Worm (Caenorhabditis elegans) whole organism, L1 larva: ENCODE measurements around the gene srbc-31.

Experiments used
- C04F5.9 ChIP-seq: sonication (generic microtip); optimal IDR thresholded peaks from 2 replicates; lab custom pipeline; 2016; ENCODE audit warnings: missing genetic modification characterization, missing compliant biosample characterization
- aha-1 ChIP-seq: fragments of 150-350 bp; optimal IDR thresholded peaks from 2 replicates; lab custom pipeline; 2014; ENCODE audit warnings: missing biosample characterization, missing genetic modification characterization
- alr-1 ChIP-seq: fragments of 200-800 bp; sonication (Bioruptor generic); optimal IDR thresholded peaks from 2 replicates; lab custom pipeline; 2018; ENCODE audit warnings: borderline replicate concordance, mild to moderate bottlenecking, missing genetic modification characterization, missing compliant biosample characterization
- ceh-90 ChIP-seq: sonication (generic microtip); optimal IDR thresholded peaks from 2 replicates; lab custom pipeline; 2016; ENCODE audit warnings: missing genetic modification characterization, missing compliant biosample characterization
- efl-1 ChIP-seq, 4 experiments: fragments of 150-350 bp; optimal IDR thresholded peaks in 3 of 4; peaks in 1 of 4; 1 replicate in 1 of 4; 2 replicates in 3 of 4; lab custom pipeline; 2014; ENCODE audit warnings: missing biosample characterization in 2 of 4, missing genetic modification characterization in 2 of 4, missing genetic modification reagents in 2 of 4
- egl-27 ChIP-seq, 2 experiments: fragments of 150-350 bp in 1 of 2; sonication (generic microtip); optimal IDR thresholded peaks; 3 replicates each; lab custom pipeline; 2017 to 2018; ENCODE audit warnings: missing biosample characterization in 2 of 2, missing genetic modification characterization in 2 of 2, missing genetic modification reagents in 2 of 2
- fkh-10 ChIP-seq: sonication (generic microtip); optimal IDR thresholded peaks from 2 replicates; lab custom pipeline; 2017; ENCODE audit warnings: missing biosample characterization, missing genetic modification reagents, missing genetic modification characterization
- fkh-8 ChIP-seq: sonication (generic microtip); optimal IDR thresholded peaks from 2 replicates; lab custom pipeline; 2016; ENCODE audit warnings: mild to moderate bottlenecking, missing genetic modification characterization, missing compliant biosample characterization
- fos-1 ChIP-seq: fragments of 150-350 bp; optimal IDR thresholded peaks from 2 replicates; lab custom pipeline; 2014; ENCODE audit warnings: missing biosample characterization, missing genetic modification characterization
- grh-1 ChIP-seq: fragments of 200-800 bp; sonication (Bioruptor generic); IDR thresholded peaks from 2 replicates; pipeline ENCODE4 v1.3.6; 2022; ENCODE audit warnings: missing genetic modification reagents, missing genetic modification characterization, missing compliant biosample characterization
- hlh-4 ChIP-seq: sonication (generic microtip); optimal IDR thresholded peaks from 2 replicates; lab custom pipeline; 2016; ENCODE audit warnings: mild to moderate bottlenecking, missing genetic modification characterization, missing compliant biosample characterization
- irx-1 ChIP-seq: sonication (generic microtip); optimal IDR thresholded peaks from 2 replicates; lab custom pipeline; 2016; ENCODE audit warnings: missing genetic modification characterization, missing compliant biosample characterization
- isw-1 ChIP-seq: fragments of 200-800 bp; sonication (Bioruptor generic); IDR thresholded peaks from 2 replicates; pipeline ENCODE4 v1.3.6; 2022; ENCODE audit warnings: missing genetic modification characterization, missing compliant biosample characterization
- jun-1 ChIP-seq: fragments of 150-350 bp; optimal IDR thresholded peaks from 2 replicates; lab custom pipeline; 2014; ENCODE audit warnings: missing biosample characterization, missing genetic modification reagents, missing genetic modification characterization
- lin-13 ChIP-seq: fragments of 150-350 bp; optimal IDR thresholded peaks from 2 replicates; lab custom pipeline; 2014; ENCODE audit warnings: missing biosample characterization, missing genetic modification reagents, missing genetic modification characterization
- lin-14 ChIP-seq: fragments of 200-800 bp; sonication (Bioruptor generic); optimal IDR thresholded peaks from 2 replicates; lab custom pipeline; 2018; ENCODE audit warnings: mild to moderate bottlenecking, missing genetic modification characterization, moderate library complexity, missing compliant biosample characterization
- lin-15B ChIP-seq: fragments of 150-350 bp; sonication (generic microtip); optimal IDR thresholded peaks from 3 replicates; lab custom pipeline; 2014; ENCODE audit warnings: missing biosample characterization, missing genetic modification characterization
- lir-3 ChIP-seq: sonication (generic microtip); optimal IDR thresholded peaks from 2 replicates; lab custom pipeline; 2016; ENCODE audit warnings: mild to moderate bottlenecking, missing genetic modification characterization, moderate library complexity, missing compliant biosample characterization; ENCODE audit not compliant: poor library complexity
- nhr-12 ChIP-seq: sonication (generic microtip); optimal IDR thresholded peaks from 2 replicates; lab custom pipeline; 2017; ENCODE audit warnings: missing biosample characterization, missing genetic modification characterization
- nhr-28 ChIP-seq: fragments of 150-350 bp; optimal IDR thresholded peaks from 2 replicates; lab custom pipeline; 2014; ENCODE audit warnings: missing biosample characterization, missing genetic modification characterization
- nhr-76 ChIP-seq: sonication (generic microtip); optimal IDR thresholded peaks from 2 replicates; lab custom pipeline; 2017; ENCODE audit warnings: missing biosample characterization, missing genetic modification characterization
- nhr-85 ChIP-seq: sonication (generic microtip); peaks from one replicate; lab custom pipeline; 2016; ENCODE audit warnings: missing genetic modification characterization, inconsistent platforms, missing compliant biosample characterization
- nhr-90 ChIP-seq: sonication (generic microtip); optimal IDR thresholded peaks from 2 replicates; lab custom pipeline; 2016; ENCODE audit warnings: mild to moderate bottlenecking, missing genetic modification characterization, missing compliant biosample characterization; ENCODE audit not compliant: poor library complexity
- skn-1 ChIP-seq: fragments of 150-350 bp; optimal IDR thresholded peaks from 2 replicates; lab custom pipeline; 2014; ENCODE audit warnings: missing biosample characterization, missing genetic modification characterization
- snu-23 ChIP-seq: sonication (generic microtip); optimal IDR thresholded peaks from 2 replicates; lab custom pipeline; 2016; ENCODE audit warnings: missing genetic modification characterization, missing compliant biosample characterization
- sox-4 ChIP-seq: sonication (generic microtip); optimal IDR thresholded peaks from 2 replicates; lab custom pipeline; 2016; ENCODE audit warnings: missing genetic modification characterization, missing compliant biosample characterization
- swsn-7 ChIP-seq: sonication (generic microtip); optimal IDR thresholded peaks from 2 replicates; lab custom pipeline; 2016; ENCODE audit warnings: missing genetic modification characterization, missing compliant biosample characterization
- tbx-2 ChIP-seq: sonication (generic microtip); optimal IDR thresholded peaks from 2 replicates; lab custom pipeline; 2016; ENCODE audit warnings: missing genetic modification characterization, missing compliant biosample characterization
- unc-130 ChIP-seq: fragments of 150-350 bp; optimal IDR thresholded peaks from 2 replicates; lab custom pipeline; 2017; ENCODE audit warnings: missing biosample characterization, missing genetic modification characterization, inconsistent platforms
- unc-30 ChIP-seq: sonication (generic microtip); optimal IDR thresholded peaks from 2 replicates; lab custom pipeline; 2017; ENCODE audit warnings: missing biosample characterization, missing genetic modification characterization
- unc-62 ChIP-seq: fragments of 150-350 bp; optimal IDR thresholded peaks from 2 replicates; lab custom pipeline; 2014; ENCODE audit warnings: missing biosample characterization, missing genetic modification reagents, missing genetic modification characterization
- unc-98 ChIP-seq: fragments of 200-800 bp; sonication (Bioruptor generic); IDR thresholded peaks from 2 replicates; pipeline ENCODE4 v1.3.6; 2022; ENCODE audit warnings: missing genetic modification characterization, missing compliant biosample characterization
- vab-15 ChIP-seq: sonication (generic microtip); optimal IDR thresholded peaks from 2 replicates; lab custom pipeline; 2017; ENCODE audit warnings: missing genotype, mild to moderate bottlenecking, missing genetic modification characterization, missing compliant biosample characterization
- ztf-4 ChIP-seq: fragments of 150-350 bp; optimal IDR thresholded peaks from 2 replicates; lab custom pipeline; 2014; ENCODE audit warnings: missing biosample characterization, missing genetic modification characterization

The srbc-31 gene

DNA sequence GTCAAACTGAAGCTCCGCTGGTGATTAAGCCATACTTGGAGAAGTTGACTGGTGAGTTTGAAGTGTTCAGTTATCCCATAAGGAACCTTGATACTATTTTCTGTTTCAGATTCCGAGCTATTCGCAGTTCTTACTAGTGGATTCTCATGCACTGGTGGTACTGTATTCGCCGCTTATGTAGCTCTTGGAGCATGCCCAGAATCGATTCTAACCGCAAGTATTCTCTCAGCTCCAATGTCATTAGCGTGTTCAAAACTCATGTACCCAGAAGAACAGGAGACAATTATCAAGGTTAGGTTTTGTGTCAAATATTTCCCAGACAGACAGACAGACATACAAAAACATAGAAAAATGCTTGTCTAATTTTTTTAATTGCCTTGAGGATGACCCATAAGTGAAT lies 12.5 kb downstream of the srbc-31 start:
- no peak for TF ChIP-seq efl-1 (optimal IDR thresholded peaks at IDR 0.05; lab: Kevin White, UChicago)
- TF ChIP-seq efl-1 (GFP tag; optimal IDR thresholded peaks at IDR 0.05 in 1 of 2; lab: Kevin White, UChicago): no peak
- TF ChIP-seq sox-4: no peak
- no peak for TF ChIP-seq ceh-90 (tag; lab: Kevin White, UChicago)
- no peak for TF ChIP-seq unc-130 (tag; lab: Kevin White, UChicago)

DNA sequence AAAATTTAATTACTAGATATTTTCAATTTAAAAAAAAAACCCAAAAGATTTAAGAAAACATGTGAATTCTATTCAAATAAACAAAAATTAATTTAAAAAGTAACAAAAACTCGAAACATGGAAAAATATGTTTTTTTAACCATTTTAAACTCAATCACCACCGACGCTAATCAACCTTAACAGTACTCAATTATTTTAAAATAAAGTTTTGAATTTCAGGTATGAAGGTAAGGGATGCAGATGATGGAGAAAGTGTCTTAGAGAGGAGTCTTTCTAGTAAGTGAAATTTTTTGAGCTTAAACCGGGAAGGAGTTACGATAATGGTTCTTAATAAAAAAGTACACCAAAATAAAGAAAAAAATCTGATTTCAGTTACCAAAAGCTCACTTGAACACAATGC lies 13.9 kb downstream of the srbc-31 start, which contains the start of gene slc-28.1:
Gene slc-28.1 (plus strand): TSS at position 301 of the 400 bp plus-strand sequence.
- TF ChIP-seq C04F5.9 (tag; lab: Kevin White, UChicago) (no peak), efl-1 (optimal IDR thresholded peaks at IDR 0.05; lab: Kevin White, UChicago) (no peak), efl-1 (GFP tag; optimal IDR thresholded peaks at IDR 0.05 in 1 of 2; lab: Kevin White, UChicago) (peak in 1 of 2 experiments; percentile 34)
- TF ChIP-seq, all 84 proteins: peak for 1

DNA sequence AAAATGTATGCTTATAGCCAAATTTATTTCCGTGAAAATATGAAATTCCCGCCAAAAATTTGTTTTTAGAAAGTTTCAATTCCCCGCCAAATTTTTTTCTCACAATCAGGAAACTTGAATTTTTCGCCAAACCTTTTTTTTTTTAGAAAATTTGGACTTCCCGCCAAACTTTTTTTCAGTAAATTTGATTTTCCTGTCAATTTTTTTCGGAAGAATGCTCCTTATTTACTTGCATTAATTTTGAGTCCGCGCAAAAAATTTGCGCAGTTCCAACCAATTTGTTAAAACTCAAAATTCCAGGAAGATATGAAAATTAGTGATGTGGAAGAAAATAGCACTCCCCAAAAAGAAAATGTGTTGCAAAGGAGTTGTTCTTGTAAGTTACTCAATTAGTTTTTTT lies 17.5 kb downstream of the srbc-31 start, which contains the start of gene slc-28.2:
Gene slc-28.2 (plus strand): TSS at position 301 of the 400 bp plus-strand sequence.
- TF ChIP-seq lin-14: no peak
- no peak for TF ChIP-seq tbx-2 (tag; lab: Kevin White, UChicago)
- TF ChIP-seq aha-1: no peak
- TF ChIP-seq hlh-4: no peak
- TF ChIP-seq alr-1 (tag; lab: Kevin White, UChicago): no peak
- no peak for TF ChIP-seq lir-3 (tag; lab: Kevin White, UChicago)
- no peak for TF ChIP-seq lin-13 (GFP tag; lab: Kevin White, UChicago)

DNA sequence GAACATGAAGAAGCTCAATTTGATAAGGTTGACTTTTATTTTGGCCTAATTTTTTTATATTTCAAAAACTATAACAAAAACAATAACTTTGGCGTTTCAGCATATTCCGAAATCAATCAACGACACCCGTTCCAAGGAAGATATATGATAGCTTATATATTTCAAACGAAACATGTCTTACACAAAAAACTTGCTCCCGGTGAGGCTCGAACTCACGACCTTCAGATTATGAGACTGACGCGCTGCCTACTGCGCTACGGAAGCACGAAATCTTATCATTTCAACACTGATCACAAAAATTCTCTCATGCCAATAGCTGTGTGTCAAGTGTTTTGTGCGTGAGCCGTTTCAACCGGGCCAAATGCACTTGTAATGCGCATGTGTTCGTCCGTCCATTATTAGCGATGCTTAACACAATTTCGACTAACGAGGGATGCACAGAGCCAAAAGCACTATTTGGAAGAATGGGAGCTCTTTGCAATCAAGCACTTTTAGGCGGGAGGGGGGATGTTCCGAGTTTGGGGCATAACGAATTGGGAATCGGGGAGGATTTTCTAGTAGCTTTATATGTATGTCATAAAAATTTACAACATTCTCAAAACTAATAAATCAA lies 22.2 kb downstream of the srbc-31 start:
- TF ChIP-seq efl-1 (optimal IDR thresholded peaks at IDR 0.05; lab: Kevin White, UChicago) (no peak), efl-1 (GFP tag; optimal IDR thresholded peaks at IDR 0.05 in 1 of 2; lab: Kevin White, UChicago) (peak in 1 of 2 experiments; percentile 55), fkh-8 (tag; lab: Kevin White, UChicago) (no peak), unc-98 (GFP tag; lab: Robert Waterston, UW) (no peak), swsn-7 (tag; lab: Kevin White, UChicago) (no peak)

DNA sequence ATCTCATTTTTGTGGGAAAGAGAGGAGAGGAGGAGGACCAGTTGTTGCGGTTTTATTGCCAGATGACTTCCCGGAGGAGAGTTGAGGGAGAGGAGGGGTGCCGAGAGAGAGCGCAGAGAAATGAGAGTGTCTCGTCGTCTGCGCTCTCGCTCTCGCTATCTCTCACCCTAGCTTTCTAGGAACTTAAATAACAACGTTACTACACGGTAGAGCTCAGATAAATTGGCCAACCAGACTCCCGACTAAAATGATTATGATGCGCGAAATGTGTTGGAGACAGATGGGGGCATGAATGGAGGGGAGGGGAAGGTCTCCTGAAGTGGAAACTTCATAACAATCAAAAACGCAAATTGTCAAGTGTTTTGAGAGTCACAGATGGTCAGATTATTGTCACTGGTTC lies 22.8 kb downstream of the srbc-31 start:
- TF ChIP-seq nhr-90 (tag; lab: Kevin White, UChicago) (no peak), jun-1 (tag; lab: Kevin White, UChicago) (no peak), lin-15B (tag; lab: Kevin White, UChicago) (no peak), alr-1 (tag; lab: Kevin White, UChicago) (no peak), ztf-4 (tag; lab: Kevin White, UChicago) (no peak), fkh-8 (tag; lab: Kevin White, UChicago) (no peak), vab-15 (tag; lab: Kevin White, UChicago) (no peak)

DNA sequence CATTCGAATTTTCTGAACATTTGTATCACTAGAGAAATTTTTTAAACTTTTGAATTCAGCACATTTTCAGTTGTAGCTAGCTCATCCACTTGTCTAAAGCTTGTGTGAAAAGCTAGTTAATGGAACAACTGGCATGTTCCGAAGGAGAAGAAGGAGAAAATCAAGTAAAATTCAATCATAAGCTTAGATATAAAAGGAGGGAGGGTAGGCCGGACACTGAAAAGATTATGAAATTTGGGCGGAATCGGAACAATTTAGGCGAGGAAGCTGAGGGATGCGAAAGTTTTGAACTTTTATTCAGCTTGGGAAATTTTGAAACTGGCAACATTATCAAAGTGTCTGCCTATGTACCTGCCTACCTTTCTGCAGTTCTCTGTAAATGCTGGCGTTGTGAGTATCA lies 24.9 kb downstream of the srbc-31 start:
- TF ChIP-seq fkh-10: peak; percentile 37
- TF ChIP-seq efl-1 (optimal IDR thresholded peaks at IDR 0.05; lab: Kevin White, UChicago): no peak
- TF ChIP-seq efl-1 (GFP tag; optimal IDR thresholded peaks at IDR 0.05 in 1 of 2; lab: Kevin White, UChicago): no peak

DNA sequence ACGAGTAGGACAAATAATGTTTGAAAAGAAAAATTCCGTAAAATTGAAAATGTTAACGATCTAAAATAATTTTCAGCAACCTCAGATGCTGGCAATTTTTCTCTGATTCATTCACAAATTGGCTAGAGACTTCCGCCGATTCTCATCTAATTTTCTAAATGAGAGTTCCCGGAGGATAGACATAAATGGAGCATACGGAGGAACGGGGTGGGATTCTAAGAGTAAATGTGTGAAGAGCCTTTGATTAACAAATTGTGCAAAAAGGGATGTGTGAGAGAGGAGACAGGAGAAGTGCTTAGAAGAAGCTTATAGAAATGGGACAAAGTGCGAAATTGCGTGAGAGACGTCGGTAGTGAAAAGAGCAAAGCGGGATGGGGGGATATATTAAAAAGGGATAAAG lies 25.8 kb downstream of the srbc-31 start:
- TF ChIP-seq snu-23 (GFP tag; lab: Kevin White, UChicago): no peak
- TF ChIP-seq irx-1 (tag; lab: Kevin White, UChicago): no peak
- peak; percentile 1 for TF ChIP-seq lin-14
- no peak for TF ChIP-seq unc-30 (tag; lab: Kevin White, UChicago)
- no peak for TF ChIP-seq unc-62 (GFP tag; lab: Kevin White, UChicago)
- TF ChIP-seq, all 84 proteins: peak for 1

DNA sequence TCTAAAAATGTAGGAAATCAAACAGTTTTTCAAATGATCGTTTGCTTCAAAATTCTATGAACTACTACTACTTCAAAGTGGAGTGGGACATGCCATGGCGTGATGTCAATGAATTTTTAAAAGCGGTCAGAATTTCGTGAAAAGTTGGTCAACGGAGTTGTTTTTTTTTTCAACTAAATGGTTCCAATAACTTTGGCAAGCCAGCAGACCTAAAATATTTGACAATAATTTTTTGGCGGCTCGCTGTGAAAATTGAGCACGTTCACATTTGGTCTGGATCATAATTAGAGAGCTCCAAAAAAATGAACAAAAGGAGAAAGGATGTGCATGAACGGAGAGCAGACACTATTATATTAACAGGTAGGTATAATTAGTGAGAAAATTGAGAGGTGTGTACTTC lies 27.0 kb downstream of the srbc-31 start:
- TF ChIP-seq ztf-4 (tag; lab: Kevin White, UChicago) (no peak), nhr-85 (tag; lab: Kevin White, UChicago) (no peak), nhr-12 (tag; lab: Kevin White, UChicago) (no peak), egl-27 (tag; optimal IDR thresholded peaks at IDR 0.05; lab: Kevin White, UChicago) (no peak), vab-15 (tag; lab: Kevin White, UChicago) (no peak), isw-1 (no peak), fos-1 (tag; lab: Kevin White, UChicago) (no peak), grh-1 (no peak), C04F5.9 (tag; lab: Kevin White, UChicago) (no peak), alr-1 (tag; lab: Kevin White, UChicago) (no peak), nhr-28 (tag; lab: Kevin White, UChicago) (no peak), nhr-76 (tag; lab: Kevin White, UChicago) (no peak), unc-130 (tag; lab: Kevin White, UChicago) (no peak), skn-1 (tag; lab: Kevin White, UChicago) (no peak)
